Fruit fly (Drosophila melanogaster) whole organism, pupa: ENCODE results near the gene Med.

ENCODE experiments used
- CG10348 ChIP-seq: fragments of 200-800 bp; sonication (Bioruptor generic); IDR thresholded peaks from 2 replicates; pipeline ENCODE4 v1.3.6; 2022; ENCODE audit warnings: missing biosample characterization, missing genetic modification characterization
- CG4496 ChIP-seq: fragments of 200-800 bp; sonication (Bioruptor generic); IDR thresholded peaks from 3 replicates; pipeline ENCODE4 v1.3.6; 2022; ENCODE audit warnings: missing biosample characterization, missing genetic modification characterization
- D1 ChIP-seq: fragments of 200-800 bp; sonication (Bioruptor generic); optimal IDR thresholded peaks from 2 replicates; lab custom pipeline; 2018; ENCODE audit warnings: missing biosample characterization, mild to moderate bottlenecking, missing genetic modification characterization, moderate library complexity
- Pif1B ChIP-seq: fragments of 200-800 bp; sonication (Bioruptor generic); optimal IDR thresholded peaks from 3 replicates; lab custom pipeline; 2016; ENCODE audit warnings: missing biosample characterization, missing genetic modification characterization

DNA sequence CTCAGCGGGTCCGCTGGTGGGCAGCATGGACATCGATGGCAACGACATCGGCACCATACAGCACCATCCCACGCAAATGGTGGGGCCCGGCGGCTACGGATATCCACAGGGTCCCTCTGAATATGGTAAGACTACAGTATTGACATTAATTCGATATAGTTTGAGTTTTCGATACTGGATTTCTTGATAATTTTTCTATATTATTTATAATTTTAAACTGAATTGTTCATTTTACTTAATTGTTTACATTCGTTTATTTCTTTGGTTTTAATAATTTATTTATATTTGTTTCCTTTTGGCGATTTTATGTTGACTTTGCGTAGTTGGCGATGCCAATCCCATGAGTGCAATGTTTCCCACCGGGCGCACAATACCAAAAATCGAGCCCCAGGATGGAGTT is 1.7 kb downstream of the Med start, which contains the start of gene CycG:
- TF ChIP-seq CG10348 (GFP tag; lab: Robert Waterston, UW) (no peak), CG4496 (GFP tag; lab: Robert Waterston, UW) (no peak), Pif1B (GFP tag; lab: Kevin White, UChicago) (no peak), D1 (tag; lab: Kevin White, UChicago) (no peak)
